Worm (Caenorhabditis elegans) whole organism, L1 larva: ENCODE results near the gene jud-4.

ENCODE experiments used
- C04F5.9 ChIP-seq: sonication (generic microtip); optimal IDR thresholded peaks from 2 replicates; lab custom pipeline; 2016; ENCODE audit warnings: missing genetic modification characterization, missing compliant biosample characterization
- C16A3.4 ChIP-seq: fragments of 150-350 bp; optimal IDR thresholded peaks from 2 replicates; lab custom pipeline; 2014; ENCODE audit warnings: missing biosample characterization, missing genetic modification characterization
- C34B4.2 ChIP-seq: sonication (generic microtip); optimal IDR thresholded peaks from 2 replicates; lab custom pipeline; 2017; ENCODE audit warnings: mild to moderate bottlenecking, missing genetic modification characterization, missing compliant biosample characterization
- F16B12.6 ChIP-seq: fragments of 150-350 bp; optimal IDR thresholded peaks from 2 replicates; lab custom pipeline; 2014; ENCODE audit warnings: missing biosample characterization, missing genetic modification characterization
- alr-1 ChIP-seq: fragments of 200-800 bp; sonication (Bioruptor generic); optimal IDR thresholded peaks from 2 replicates; lab custom pipeline; 2018; ENCODE audit warnings: borderline replicate concordance, mild to moderate bottlenecking, missing genetic modification characterization, missing compliant biosample characterization
- aly-2 ChIP-seq: fragments of 150-350 bp; optimal IDR thresholded peaks from 2 replicates; lab custom pipeline; 2014; ENCODE audit warnings: missing biosample characterization, missing genetic modification characterization
- blmp-1 ChIP-seq: fragments of 150-350 bp; optimal IDR thresholded peaks from 2 replicates; lab custom pipeline; 2014; ENCODE audit warnings: missing biosample characterization, missing genetic modification characterization
- ceh-82 ChIP-seq, 3 experiments: fragments of 150-350 bp in 1 of 3; sonication (generic microtip) in 2 of 3; optimal IDR thresholded peaks; 2 replicates each; lab custom pipeline; 2014 to 2017; ENCODE audit warnings: missing biosample characterization in 3 of 3, missing genetic modification characterization in 3 of 3
- ceh-88 ChIP-seq: fragments of 200-800 bp; sonication (Bioruptor generic); IDR thresholded peaks from 2 replicates; pipeline ENCODE4 v1.3.6; 2022; ENCODE audit warnings: missing genetic modification characterization, missing compliant biosample characterization
- ces-1 ChIP-seq: fragments of 150-350 bp; optimal IDR thresholded peaks from 2 replicates; lab custom pipeline; 2014; ENCODE audit warnings: missing biosample characterization, missing genetic modification reagents, missing genetic modification characterization
- efl-3 ChIP-seq: fragments of 200-800 bp; sonication (Bioruptor generic); optimal IDR thresholded peaks from 2 replicates; lab custom pipeline; 2018; ENCODE audit warnings: mild to moderate bottlenecking, missing genetic modification characterization, missing compliant biosample characterization
- elt-2 ChIP-seq: sonication (generic microtip); optimal IDR thresholded peaks from 2 replicates; lab custom pipeline; 2016; ENCODE audit warnings: missing genetic modification characterization, mild to moderate bottlenecking, inconsistent platforms, missing compliant biosample characterization, missing genetic modification reagents
- fkh-10 ChIP-seq: sonication (generic microtip); optimal IDR thresholded peaks from 2 replicates; lab custom pipeline; 2017; ENCODE audit warnings: missing biosample characterization, missing genetic modification reagents, missing genetic modification characterization
- fkh-8 ChIP-seq: sonication (generic microtip); optimal IDR thresholded peaks from 2 replicates; lab custom pipeline; 2016; ENCODE audit warnings: mild to moderate bottlenecking, missing genetic modification characterization, missing compliant biosample characterization
- fos-1 ChIP-seq: fragments of 150-350 bp; optimal IDR thresholded peaks from 2 replicates; lab custom pipeline; 2014; ENCODE audit warnings: missing biosample characterization, missing genetic modification characterization
- grh-1 ChIP-seq: fragments of 200-800 bp; sonication (Bioruptor generic); IDR thresholded peaks from 2 replicates; pipeline ENCODE4 v1.3.6; 2022; ENCODE audit warnings: missing genetic modification reagents, missing genetic modification characterization, missing compliant biosample characterization
- hlh-4 ChIP-seq: sonication (generic microtip); optimal IDR thresholded peaks from 2 replicates; lab custom pipeline; 2016; ENCODE audit warnings: mild to moderate bottlenecking, missing genetic modification characterization, missing compliant biosample characterization
- irx-1 ChIP-seq: sonication (generic microtip); optimal IDR thresholded peaks from 2 replicates; lab custom pipeline; 2016; ENCODE audit warnings: missing genetic modification characterization, missing compliant biosample characterization
- isw-1 ChIP-seq: fragments of 200-800 bp; sonication (Bioruptor generic); IDR thresholded peaks from 2 replicates; pipeline ENCODE4 v1.3.6; 2022; ENCODE audit warnings: missing genetic modification characterization, missing compliant biosample characterization
- lin-14 ChIP-seq: fragments of 200-800 bp; sonication (Bioruptor generic); optimal IDR thresholded peaks from 2 replicates; lab custom pipeline; 2018; ENCODE audit warnings: mild to moderate bottlenecking, missing genetic modification characterization, moderate library complexity, missing compliant biosample characterization
- lin-39 ChIP-seq: fragments of 150-350 bp; optimal IDR thresholded peaks from 2 replicates; lab custom pipeline; 2014; ENCODE audit warnings: missing biosample characterization, missing genetic modification reagents, missing genetic modification characterization
- lsy-2 ChIP-seq, 2 experiments: fragments of 150-350 bp; optimal IDR thresholded peaks; 2 replicates each; lab custom pipeline; 2014; ENCODE audit warnings: missing biosample characterization in 2 of 2, missing genetic modification characterization in 2 of 2
- mab-9 ChIP-seq: fragments of 200-800 bp; sonication (Bioruptor generic); IDR thresholded peaks from 2 replicates; pipeline ENCODE4 v1.3.6; 2022; ENCODE audit warnings: missing genetic modification reagents, missing genetic modification characterization, missing compliant biosample characterization
- mef-2 ChIP-seq: fragments of 150-350 bp; optimal IDR thresholded peaks from 2 replicates; lab custom pipeline; 2014; ENCODE audit warnings: missing biosample characterization, missing genetic modification characterization
- mep-1 ChIP-seq: fragments of 150-350 bp; optimal IDR thresholded peaks from 2 replicates; lab custom pipeline; 2014; ENCODE audit warnings: missing biosample characterization, missing genetic modification characterization
- nhr-11 ChIP-seq: fragments of 150-350 bp; optimal IDR thresholded peaks from 2 replicates; lab custom pipeline; 2014; ENCODE audit warnings: missing biosample characterization, missing genetic modification characterization
- nhr-20 ChIP-seq: sonication (generic microtip); optimal IDR thresholded peaks from 2 replicates; lab custom pipeline; 2016; ENCODE audit warnings: mild to moderate bottlenecking, missing genetic modification characterization, missing compliant biosample characterization
- nhr-237 ChIP-seq: fragments of 150-350 bp; optimal IDR thresholded peaks from 2 replicates; lab custom pipeline; 2014; ENCODE audit warnings: missing biosample characterization, missing genetic modification characterization
- nhr-71 ChIP-seq: sonication (generic microtip); optimal IDR thresholded peaks from 2 replicates; lab custom pipeline; 2016; ENCODE audit warnings: mild to moderate bottlenecking, missing genetic modification characterization, moderate library complexity, missing compliant biosample characterization
- nhr-77 ChIP-seq: fragments of 150-350 bp; optimal IDR thresholded peaks from 2 replicates; lab custom pipeline; 2014; ENCODE audit warnings: missing biosample characterization, missing genetic modification characterization
- nhr-84 ChIP-seq: sonication (generic microtip); optimal IDR thresholded peaks from 2 replicates; lab custom pipeline; 2017; ENCODE audit warnings: missing biosample characterization, missing genetic modification characterization
- pag-3 ChIP-seq: sonication (generic microtip); optimal IDR thresholded peaks from 2 replicates; lab custom pipeline; 2017; ENCODE audit warnings: missing genetic modification characterization, mild to moderate bottlenecking, missing compliant biosample characterization, antibody characterized with exemption, borderline replicate concordance; ENCODE audit not compliant: insufficient read depth
- pqm-1 ChIP-seq: sonication (generic microtip); optimal IDR thresholded peaks from 3 replicates; lab custom pipeline; 2017; ENCODE audit warnings: missing biosample characterization, missing genetic modification characterization
- rnt-1 ChIP-seq: sonication (generic microtip); optimal IDR thresholded peaks from 2 replicates; lab custom pipeline; 2016; ENCODE audit warnings: mild to moderate bottlenecking, missing genetic modification characterization, moderate library complexity, missing compliant biosample characterization
- skn-1 ChIP-seq: fragments of 150-350 bp; optimal IDR thresholded peaks from 2 replicates; lab custom pipeline; 2014; ENCODE audit warnings: missing biosample characterization, missing genetic modification characterization
- snpc-4 ChIP-seq: fragments of 150-350 bp; optimal IDR thresholded peaks from 2 replicates; lab custom pipeline; 2014; ENCODE audit warnings: missing biosample characterization, missing genetic modification characterization
- sptf-1 ChIP-seq: fragments of 150-350 bp; optimal IDR thresholded peaks from 2 replicates; lab custom pipeline; 2014; ENCODE audit warnings: missing biosample characterization, missing genetic modification characterization
- tbx-2 ChIP-seq: sonication (generic microtip); optimal IDR thresholded peaks from 2 replicates; lab custom pipeline; 2016; ENCODE audit warnings: missing genetic modification characterization, missing compliant biosample characterization
- tlp-1 ChIP-seq: fragments of 150-350 bp; optimal IDR thresholded peaks from 2 replicates; lab custom pipeline; 2014; ENCODE audit warnings: missing biosample characterization, missing genetic modification characterization
- unc-130 ChIP-seq: fragments of 150-350 bp; optimal IDR thresholded peaks from 2 replicates; lab custom pipeline; 2017; ENCODE audit warnings: missing biosample characterization, missing genetic modification characterization, inconsistent platforms
- unc-98 ChIP-seq: fragments of 200-800 bp; sonication (Bioruptor generic); IDR thresholded peaks from 2 replicates; pipeline ENCODE4 v1.3.6; 2022; ENCODE audit warnings: missing genetic modification characterization, missing compliant biosample characterization
- vab-15 ChIP-seq: sonication (generic microtip); optimal IDR thresholded peaks from 2 replicates; lab custom pipeline; 2017; ENCODE audit warnings: missing genotype, mild to moderate bottlenecking, missing genetic modification characterization, missing compliant biosample characterization
- xbp-1 ChIP-seq: sonication (generic microtip); optimal IDR thresholded peaks from 2 replicates; lab custom pipeline; 2016; ENCODE audit warnings: missing genetic modification characterization, missing compliant biosample characterization
- zag-1 ChIP-seq: fragments of 150-350 bp; optimal IDR thresholded peaks from 2 replicates; lab custom pipeline; 2014; ENCODE audit warnings: missing biosample characterization, missing genetic modification characterization
- zip-4 ChIP-seq: fragments of 200-800 bp; sonication (Bioruptor generic); optimal IDR thresholded peaks from 2 replicates; lab custom pipeline; 2018; ENCODE audit warnings: mild to moderate bottlenecking, missing genetic modification characterization, moderate library complexity, missing compliant biosample characterization
- ztf-11 ChIP-seq, 2 experiments: sonication (generic microtip); optimal IDR thresholded peaks; 2 replicates each; lab custom pipeline; 2016 to 2017; ENCODE audit warnings: missing genetic modification characterization in 2 of 2, missing biosample characterization in 1 of 2, missing compliant biosample characterization in 1 of 2
- ztf-4 ChIP-seq: fragments of 150-350 bp; optimal IDR thresholded peaks from 2 replicates; lab custom pipeline; 2014; ENCODE audit warnings: missing biosample characterization, missing genetic modification characterization

Gene jud-4

DNA sequence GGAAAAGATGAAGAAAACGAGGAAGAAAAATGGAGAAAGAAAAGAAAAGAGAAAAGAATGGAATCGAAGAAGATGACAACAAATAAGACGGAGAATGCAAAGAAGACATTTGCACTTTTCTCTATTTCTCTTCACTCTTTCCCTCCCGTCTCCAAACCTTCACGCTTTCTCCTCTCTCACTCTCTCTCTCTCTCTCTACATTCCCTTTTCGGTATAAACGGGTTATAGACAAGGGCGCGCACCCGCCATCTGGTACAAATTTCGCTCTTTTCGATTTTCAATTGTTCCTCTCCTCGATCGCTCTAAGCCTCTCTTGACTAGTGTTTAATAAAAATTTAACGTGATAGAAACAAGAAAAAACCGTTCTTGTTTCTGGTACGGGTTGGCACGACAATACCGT lies 7.1 kb upstream of the jud-4 start (continued):
- TF ChIP-seq nhr-71 (tag; lab: Kevin White, UChicago) (peak; percentile 86), C16A3.4 (tag; lab: Kevin White, UChicago) (peak; percentile 73), C34B4.2 (no peak), zag-1 (peak; percentile 65), pag-3 (tag; lab: Kevin White, UChicago) (no peak), ces-1 (GFP tag; lab: Kevin White, UChicago) (peak; percentile 70), tlp-1 (tag; lab: Kevin White, UChicago) (no peak), fos-1 (tag; lab: Kevin White, UChicago) (peak; percentile 64), hlh-4 (no peak), rnt-1 (tag; lab: Kevin White, UChicago) (peak; percentile 35), efl-3 (GFP tag; lab: Kevin White, UChicago) (no peak), irx-1 (tag; lab: Kevin White, UChicago) (peak; percentile 41), grh-1 (GFP tag; lab: Robert Waterston, UW) (peak; percentile 82), ceh-88 (GFP tag; lab: Robert Waterston, UW) (0 out of 2 replicates have a peak, but pooled peaks have one; percentile 20), nhr-77 (tag; lab: Kevin White, UChicago) (peak; percentile 52), isw-1 (no peak), nhr-11 (tag; lab: Kevin White, UChicago) (peak; percentile 0), ztf-11 (tag; optimal IDR thresholded peaks at IDR 0.05; lab: Kevin White, UChicago) (no peak), nhr-84 (tag; lab: Kevin White, UChicago) (no peak), mep-1 (tag; lab: Kevin White, UChicago) (peak; percentile 37), elt-2 (tag; lab: Kevin White, UChicago) (no peak), vab-15 (tag; lab: Kevin White, UChicago) (no peak), lin-39 (tag; lab: Kevin White, UChicago) (no peak), alr-1 (tag; lab: Kevin White, UChicago) (no peak), mef-2 (tag; lab: Kevin White, UChicago) (no peak), mab-9 (GFP tag; lab: Robert Waterston, UW) (no peak), aly-2 (tag; lab: Kevin White, UChicago) (no peak)

DNA sequence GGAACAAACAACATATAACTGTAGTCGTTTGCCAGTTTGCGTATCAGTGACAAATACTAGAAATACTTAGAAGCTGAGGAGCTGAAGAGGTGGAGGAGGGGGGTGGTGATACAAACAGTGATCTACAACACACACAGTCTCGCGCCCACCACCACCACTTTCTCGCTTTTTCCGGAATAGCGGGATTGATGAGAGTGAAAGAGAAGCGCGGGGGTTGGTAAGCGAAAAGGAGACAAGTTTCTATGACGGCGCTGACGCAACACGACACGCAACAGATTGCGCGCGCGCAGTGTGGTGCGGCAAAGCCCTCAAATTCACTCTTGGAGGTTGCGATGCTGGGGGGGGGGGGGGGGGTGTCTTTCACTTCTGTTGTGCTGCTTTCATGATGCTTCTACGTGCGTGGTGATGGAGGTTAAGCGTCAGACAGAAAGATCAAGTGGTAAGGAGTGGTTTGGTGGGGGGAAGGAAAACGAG lies 6.2 kb upstream of the jud-4 start, which contains the start of gene kin-20:
kin-20 (minus strand) TSS at position 51 of the 474 bp plus-strand sequence.
- TF ChIP-seq blmp-1 (tag; lab: Kevin White, UChicago) (peak; percentile 91), zip-4 (GFP tag; lab: Kevin White, UChicago) (no peak)

ce11 chrX:15278593-15278992 lies 5.3 kb upstream of the jud-4 start:
- peak; percentile 3 for TF ChIP-seq rnt-1 (tag; lab: Kevin White, UChicago)
- no peak for TF ChIP-seq zip-4 (GFP tag; lab: Kevin White, UChicago)
- TF ChIP-seq sptf-1 (tag; lab: Kevin White, UChicago) = no peak
- TF ChIP-seq snpc-4 (tag; lab: Kevin White, UChicago) = peak; percentile 88

ce11 chrX:15279301-15279700 lies 4.6 kb upstream of the jud-4 start:
- TF ChIP-seq lsy-2 (tag; optimal IDR thresholded peaks at IDR 0.05; lab: Kevin White, UChicago) (peak in 1 of 2 experiments; percentile 5), fkh-10 (GFP tag; lab: Kevin White, UChicago) (no peak), pqm-1 (tag; lab: Kevin White, UChicago) (no peak), snpc-4 (tag; lab: Kevin White, UChicago) (peak; percentile 16), ztf-4 (tag; lab: Kevin White, UChicago) (no peak), ceh-82 (tag; optimal IDR thresholded peaks at IDR 0.05; lab: Kevin White, UChicago) (peak in 1 of 3 experiments; percentile 18), ztf-11 (tag; optimal IDR thresholded peaks at IDR 0.05; lab: Kevin White, UChicago) (no peak), nhr-71 (tag; lab: Kevin White, UChicago) (no peak), fkh-8 (tag; lab: Kevin White, UChicago) (no peak), blmp-1 (tag; lab: Kevin White, UChicago) (peak; percentile 30), lin-14 (GFP tag; lab: Kevin White, UChicago) (peak; percentile 44), tbx-2 (tag; lab: Kevin White, UChicago) (no peak), tlp-1 (tag; lab: Kevin White, UChicago) (no peak), xbp-1 (tag; lab: Kevin White, UChicago) (no peak), fos-1 (tag; lab: Kevin White, UChicago) (no peak), skn-1 (peak; percentile 36), nhr-237 (tag; lab: Kevin White, UChicago) (no peak), sptf-1 (tag; lab: Kevin White, UChicago) (no peak), hlh-4 (no peak), unc-130 (tag; lab: Kevin White, UChicago) (no peak), unc-98 (no peak), C04F5.9 (tag; lab: Kevin White, UChicago) (no peak), F16B12.6 (tag; lab: Kevin White, UChicago) (no peak), nhr-77 (tag; lab: Kevin White, UChicago) (peak; percentile 48), nhr-20 (tag; lab: Kevin White, UChicago) (no peak)
